Fruit fly (Drosophila melanogaster) S2 (cell line): ENCODE measurements around the gene ssx.

ENCODE experiments used
- CG8478 ChIP-seq: fragments of >200 bp; optimal IDR thresholded peaks from 2 replicates; lab custom pipeline; 2018
- CTCF ChIP-seq, 2 experiments: fragments of >200 bp; optimal IDR thresholded peaks; 2 replicates each; lab custom pipeline; 2018

dm6 chrX:1387149-1387752, 16.9 kb downstream of the ssx start:
- TF ChIP-seq CG8478 (lab: Kevin White, UChicago), result no peak
- no peak for TF ChIP-seq CTCF (optimal IDR thresholded peaks at IDR 0.05; lab: Kevin White, UChicago)
